Fruit fly (Drosophila melanogaster): Measurements from ENCODE around the gene Tpc1.
A peak's percentile ranks its signal among the peaks of the same experiment; 100 is the strongest.

The Tpc1 gene

dm6 chr3R:10881824-10882559 lies at the start of gene Tpc1:
Gene Tpc1, minus strand, starts transcription at chr3R:10882188.
- TF ChIP-seq EcR (GFP tag; optimal IDR thresholded peaks at IDR 0.05) (peak; percentile 53), Snoo (tag; optimal IDR thresholded peaks at IDR 0.05) (peak; percentile 61), Pif1B (GFP tag; optimal IDR thresholded peaks at IDR 0.05) (no peak), CG10348 (GFP tag; IDR thresholded peaks at IDR 0.05) (no peak), Ets98B (GFP tag; IDR thresholded peaks at IDR 0.05) (peak; percentile 27; the same call in 1 of the 2 replicates), CG15710 (tag; optimal IDR thresholded peaks at IDR 0.05) (peak; percentile 5), CG13204 (GFP tag; optimal IDR thresholded peaks at IDR 0.05) (peak; percentile 95), CG8301 (tag; optimal IDR thresholded peaks at IDR 0.05) (peak; percentile 4)

- TF ChIP-seq CG8301 (tag; optimal IDR thresholded peaks at IDR 0.05) (no peak), CG34367 (tag; optimal IDR thresholded peaks at IDR 0.05) (no peak), gl (tag; optimal IDR thresholded peaks at IDR 0.05) (no peak), CG14655 (GFP tag; optimal IDR thresholded peaks at IDR 0.05) (no peak), CG8159 (tag; optimal IDR thresholded peaks at IDR 0.05) (no peak), CG15710 (tag; optimal IDR thresholded peaks at IDR 0.05) (no peak)
Observed at dm6 chr3R:10893327-10893726, 11.3 kb upstream of the Tpc1 start, which contains the start of gene CG6621. Gene CG6621, minus strand, starts transcription at chr3R:10893531.

- TF ChIP-seq CG13204 (GFP tag; optimal IDR thresholded peaks at IDR 0.05), result no peak
- TF ChIP-seq CG32121 (GFP tag; IDR thresholded peaks at IDR 0.05), result no peak
- TF ChIP-seq Pif1A (GFP tag; optimal IDR thresholded peaks at IDR 0.05), result no peak
- TF ChIP-seq D1 (tag; optimal IDR thresholded peaks at IDR 0.05), result no peak
- no peak for TF ChIP-seq gl (tag; optimal IDR thresholded peaks at IDR 0.05)
- TF ChIP-seq CG10348 (GFP tag; IDR thresholded peaks at IDR 0.05), result no peak
- no peak for TF ChIP-seq fd96Ca (GFP tag; IDR thresholded peaks at IDR 0.05)
- TF ChIP-seq CG8159 (tag; optimal IDR thresholded peaks at IDR 0.05), result no peak
- TF ChIP-seq CG15710 (tag; optimal IDR thresholded peaks at IDR 0.05), result no peak
- TF ChIP-seq CG34367 (tag; optimal IDR thresholded peaks at IDR 0.05), result no peak
- TF ChIP-seq CG17806 (tag; optimal IDR thresholded peaks at IDR 0.05), result no peak
- TF ChIP-seq Snoo (tag; optimal IDR thresholded peaks at IDR 0.05), result no peak
- no peak for TF ChIP-seq CG14655 (GFP tag; optimal IDR thresholded peaks at IDR 0.05)
- no peak for TF ChIP-seq CG9948 (tag; optimal IDR thresholded peaks at IDR 0.05)
- TF ChIP-seq Ets98B (GFP tag; IDR thresholded peaks at IDR 0.05), result no peak
- TF ChIP-seq CG12605 (GFP tag; IDR thresholded peaks at IDR 0.05), result no peak
- TF ChIP-seq CG8301 (tag; optimal IDR thresholded peaks at IDR 0.05), result no peak
- no peak for TF ChIP-seq Pif1B (GFP tag; optimal IDR thresholded peaks at IDR 0.05)
Observed at dm6 chr3R:10889520-10889887, 7.5 kb upstream of the Tpc1 start, which contains the start of gene Ak3. Gene Ak3, minus strand, starts transcription at chr3R:10889588.

dm6 chr3R:10888633-10889519 lies 6.9 kb upstream of the Tpc1 start:
- peak; percentile 37 for TF ChIP-seq CG17806 (tag; optimal IDR thresholded peaks at IDR 0.05)
- peak; percentile 7 for TF ChIP-seq D1 (tag; optimal IDR thresholded peaks at IDR 0.05)
- TF ChIP-seq CG15710 (tag; optimal IDR thresholded peaks at IDR 0.05), result peak; percentile 35
- TF ChIP-seq CG10348 (GFP tag; IDR thresholded peaks at IDR 0.05), result no peak
- TF ChIP-seq fd96Ca (GFP tag; IDR thresholded peaks at IDR 0.05), result peak; percentile 71
- peak; percentile 90 for TF ChIP-seq CG13204 (GFP tag; optimal IDR thresholded peaks at IDR 0.05)
- TF ChIP-seq Pif1A (GFP tag; optimal IDR thresholded peaks at IDR 0.05), result peak; percentile 56
- TF ChIP-seq EcR (GFP tag; optimal IDR thresholded peaks at IDR 0.05), result peak; percentile 24
- TF ChIP-seq CG34367 (tag; optimal IDR thresholded peaks at IDR 0.05), result peak; percentile 36
- TF ChIP-seq CG12605 (GFP tag; IDR thresholded peaks at IDR 0.05), result peak; percentile 90
- peak; percentile 54 for TF ChIP-seq Pif1B (GFP tag; optimal IDR thresholded peaks at IDR 0.05)
- peak; percentile 57; the same call in 1 of the 2 replicates for TF ChIP-seq CG32121 (GFP tag; IDR thresholded peaks at IDR 0.05)
- TF ChIP-seq Snoo (tag; optimal IDR thresholded peaks at IDR 0.05), result peak; percentile 26
- TF ChIP-seq CG9948 (tag; optimal IDR thresholded peaks at IDR 0.05), result no peak
- TF ChIP-seq CG8159 (tag; optimal IDR thresholded peaks at IDR 0.05), result peak; percentile 60
- TF ChIP-seq CG8301 (tag; optimal IDR thresholded peaks at IDR 0.05), result peak; percentile 51
- TF ChIP-seq Ets98B (GFP tag; IDR thresholded peaks at IDR 0.05), result peak; percentile 82
- TF ChIP-seq gl (tag; optimal IDR thresholded peaks at IDR 0.05), result peak; percentile 94
- peak; percentile 78 for TF ChIP-seq CG4496 (GFP tag; IDR thresholded peaks at IDR 0.05)
- peak; percentile 74 for TF ChIP-seq CG14655 (GFP tag; optimal IDR thresholded peaks at IDR 0.05)
- TF ChIP-seq rn (GFP tag; IDR thresholded peaks at IDR 0.05), result peak; percentile 28; the same call in 1 of the 2 replicates

dm6 chr3R:10888300-10888632 lies 6.3 kb upstream of the Tpc1 start:
- TF ChIP-seq Ets98B (GFP tag; IDR thresholded peaks at IDR 0.05), result no peak
